Worm (Caenorhabditis elegans) whole organism, young adult: ENCODE measurements around the gene F21D5.9.
A peak's percentile ranks its signal among the peaks of the same experiment; 100 is the strongest.

Experiments
- B0019.2 ChIP-seq: fragments of 200-800 bp; sonication (Bioruptor generic); conservative IDR thresholded peaks from 2 replicates; pipeline ENCODE4 v1.3.6; 2022; ENCODE audit warnings: missing genetic modification reagents, missing genetic modification characterization, missing compliant biosample characterization
- B0336.3 ChIP-seq: fragments of 200-800 bp; sonication (Bioruptor generic); IDR thresholded peaks from 2 replicates; pipeline ENCODE4 v1.3.6; 2022; ENCODE audit warnings: missing genetic modification characterization, missing compliant biosample characterization
- F23B12.7 ChIP-seq: sonication (generic microtip); optimal IDR thresholded peaks from 2 replicates; lab custom pipeline; 2017; ENCODE audit warnings: missing genetic modification characterization, mild to moderate bottlenecking, missing compliant biosample characterization, antibody characterized with exemption, moderate library complexity; ENCODE audit not compliant: insufficient read depth
- F37B4.10 ChIP-seq: fragments of 200-800 bp; sonication (Bioruptor generic); IDR thresholded peaks from 2 replicates; pipeline ENCODE4 v1.3.6; 2022; ENCODE audit warnings: missing genetic modification characterization, missing compliant biosample characterization
- K11D2.4 ChIP-seq: fragments of 200-800 bp; sonication (Bioruptor generic); IDR thresholded peaks from 2 replicates; pipeline ENCODE4 v1.3.6; 2022; ENCODE audit warnings: missing genetic modification reagents, missing genetic modification characterization, missing compliant biosample characterization
- K12H6.12 ChIP-seq: fragments of 200-800 bp; sonication (Bioruptor generic); optimal IDR thresholded peaks from 2 replicates; lab custom pipeline; 2018; ENCODE audit warnings: mild to moderate bottlenecking, missing genetic modification characterization, missing compliant biosample characterization
- Y53F4B.3 ChIP-seq: fragments of 200-800 bp; sonication (Bioruptor generic); IDR thresholded peaks from 2 replicates; pipeline ENCODE4 v1.3.6; 2022; ENCODE audit warnings: missing genetic modification reagents, missing genetic modification characterization, missing compliant biosample characterization
- Y53G8AR.9 ChIP-seq: fragments of 200-800 bp; sonication (Bioruptor generic); conservative IDR thresholded peaks from 2 replicates; pipeline ENCODE4 v1.3.6; 2022; ENCODE audit warnings: missing genetic modification reagents, missing genetic modification characterization, missing compliant biosample characterization
- ZK185.1 ChIP-seq: sonication (generic microtip); optimal IDR thresholded peaks from 2 replicates; lab custom pipeline; 2016; ENCODE audit warnings: mild to moderate bottlenecking, missing genetic modification characterization, missing compliant biosample characterization; ENCODE audit not compliant: poor library complexity, severe bottlenecking
- atf-7 ChIP-seq: sonication (generic microtip); optimal IDR thresholded peaks from 2 replicates; lab custom pipeline; 2017; ENCODE audit warnings: mild to moderate bottlenecking, missing genetic modification characterization, missing compliant biosample characterization
- attf-3 ChIP-seq: fragments of 200-800 bp; sonication (Bioruptor generic); conservative IDR thresholded peaks from 2 replicates; pipeline ENCODE4 v1.3.6; 2022; ENCODE audit warnings: missing genetic modification reagents, missing genetic modification characterization, missing compliant biosample characterization
- bed-1 ChIP-seq: fragments of 200-800 bp; sonication (Bioruptor generic); IDR thresholded peaks from 2 replicates; pipeline ENCODE4 v1.3.6; 2022; ENCODE audit warnings: missing genetic modification reagents, missing genetic modification characterization, missing compliant biosample characterization
- dox-1 ChIP-seq: fragments of 200-800 bp; sonication (Bioruptor generic); IDR thresholded peaks from 2 replicates; pipeline ENCODE4 v1.3.6; 2022; ENCODE audit warnings: missing genetic modification reagents, missing genetic modification characterization, missing compliant biosample characterization
- efl-1 ChIP-seq: fragments of 150-350 bp; optimal IDR thresholded peaks from 2 replicates; lab custom pipeline; 2014; ENCODE audit warnings: missing biosample characterization, missing genetic modification reagents, missing genetic modification characterization
- ekl-4 ChIP-seq: fragments of 200-800 bp; sonication (Bioruptor generic); IDR thresholded peaks from 2 replicates; pipeline ENCODE4 v1.3.6; 2022; ENCODE audit warnings: missing genetic modification reagents, missing genetic modification characterization, missing compliant biosample characterization
- ets-4 ChIP-seq: fragments of 200-800 bp; sonication (Bioruptor generic); optimal IDR thresholded peaks from 2 replicates; lab custom pipeline; 2018; ENCODE audit warnings: mild to moderate bottlenecking, missing genetic modification characterization, missing compliant biosample characterization
- gei-17 ChIP-seq: fragments of 200-800 bp; sonication (Bioruptor generic); optimal IDR thresholded peaks from 2 replicates; lab custom pipeline; 2018; ENCODE audit warnings: mild to moderate bottlenecking, missing genetic modification characterization, missing compliant biosample characterization
- let-607 ChIP-seq, 2 experiments: fragments of 200-800 bp in 1 of 2; sonication (Bioruptor generic) in 1 of 2; sonication (generic microtip) in 1 of 2; optimal IDR thresholded peaks; 2 replicates each; lab custom pipeline; 2016 to 2018; ENCODE audit warnings: mild to moderate bottlenecking in 2 of 2, missing compliant biosample characterization in 2 of 2, missing genetic modification characterization in 2 of 2, moderate library complexity in 2 of 2, missing genotype in 1 of 2
- lir-1 ChIP-seq: fragments of 200-800 bp; sonication (Bioruptor generic); conservative IDR thresholded peaks from 2 replicates; pipeline ENCODE4 v1.3.6; 2022; ENCODE audit warnings: missing genetic modification reagents, missing genetic modification characterization, missing compliant biosample characterization
- lsl-1 ChIP-seq: fragments of 200-800 bp; sonication (Bioruptor generic); optimal IDR thresholded peaks from 2 replicates; lab custom pipeline; 2018; ENCODE audit warnings: mild to moderate bottlenecking, missing genetic modification characterization, moderate library complexity, missing compliant biosample characterization
- madf-10 ChIP-seq: sonication (generic microtip); optimal IDR thresholded peaks from 2 replicates; lab custom pipeline; 2016; ENCODE audit warnings: mild to moderate bottlenecking, missing genetic modification characterization, missing compliant biosample characterization
- madf-6 ChIP-seq: fragments of 200-800 bp; sonication (Bioruptor generic); IDR thresholded peaks from 2 replicates; pipeline ENCODE4 v1.3.6; 2022; ENCODE audit warnings: missing genetic modification reagents, missing genetic modification characterization, missing compliant biosample characterization
- madf-8 ChIP-seq: fragments of 200-800 bp; sonication (Bioruptor generic); conservative IDR thresholded peaks from 2 replicates; pipeline ENCODE4 v1.3.6; 2022; ENCODE audit warnings: missing genetic modification reagents, missing genetic modification characterization, missing compliant biosample characterization
- mcd-1 ChIP-seq: fragments of 200-800 bp; sonication (Bioruptor generic); IDR thresholded peaks from 2 replicates; pipeline ENCODE4 v1.3.6; 2022; ENCODE audit warnings: missing genetic modification reagents, missing genetic modification characterization, missing compliant biosample characterization
- nfya-1 ChIP-seq: sonication (generic microtip); optimal IDR thresholded peaks from 2 replicates; lab custom pipeline; 2017; ENCODE audit warnings: antibody characterized with exemption, missing compliant biosample characterization, missing genetic modification characterization, borderline replicate concordance; ENCODE audit not compliant: insufficient read depth
- nfyb-1 ChIP-seq: fragments of 200-800 bp; sonication (Bioruptor generic); IDR thresholded peaks from 2 replicates; pipeline ENCODE4 v1.3.6; 2022; ENCODE audit warnings: missing genetic modification reagents, missing genetic modification characterization, missing compliant biosample characterization
- nhr-179 ChIP-seq: sonication (generic microtip); optimal IDR thresholded peaks from 2 replicates; lab custom pipeline; 2016; ENCODE audit warnings: mild to moderate bottlenecking, missing genetic modification characterization, missing compliant biosample characterization
- nhr-27 ChIP-seq: fragments of 200-800 bp; sonication (Bioruptor generic); optimal IDR thresholded peaks from 2 replicates; lab custom pipeline; 2018; ENCODE audit warnings: mild to moderate bottlenecking, missing genetic modification characterization, moderate library complexity, missing compliant biosample characterization
- repo-1 ChIP-seq: sonication (generic microtip); optimal IDR thresholded peaks from 2 replicates; lab custom pipeline; 2017; ENCODE audit warnings: mild to moderate bottlenecking, missing genetic modification characterization, missing compliant biosample characterization
- rpc-1 ChIP-seq, 2 experiments: fragments of 150-350 bp in 1 of 2; sonication (generic microtip) in 1 of 2; optimal IDR thresholded peaks; 2 replicates each; lab custom pipeline; 2014 to 2018; ENCODE audit warnings: missing biosample characterization in 1 of 2, missing genetic modification characterization in 1 of 2, missing genetic modification reagents in 1 of 2, missing genotype in 1 of 2
- snpc-1.1 ChIP-seq: sonication (generic microtip); optimal IDR thresholded peaks from 2 replicates; lab custom pipeline; 2017; ENCODE audit warnings: missing genetic modification characterization, mild to moderate bottlenecking, missing compliant biosample characterization, antibody characterized with exemption, moderate library complexity, missing genotype, missing genetic modification reagents; ENCODE audit not compliant: insufficient read depth
- snpc-3.4 ChIP-seq: sonication (generic microtip); optimal IDR thresholded peaks from 2 replicates; lab custom pipeline; 2017; ENCODE audit warnings: missing genetic modification characterization, mild to moderate bottlenecking, missing compliant biosample characterization, antibody characterized with exemption, moderate library complexity, missing genotype, missing genetic modification reagents
- tbp1 ChIP-seq: fragments of 200-800 bp; sonication (Bioruptor generic); optimal IDR thresholded peaks from 2 replicates; lab custom pipeline; 2018; ENCODE audit warnings: mild to moderate bottlenecking, missing genetic modification characterization, missing compliant biosample characterization
- tbx-9 ChIP-seq: sonication (generic microtip); optimal IDR thresholded peaks from 2 replicates; lab custom pipeline; 2016; ENCODE audit warnings: borderline replicate concordance, missing genetic modification characterization, inconsistent platforms, missing compliant biosample characterization
- tlf-1 ChIP-seq: fragments of 200-800 bp; sonication (Bioruptor generic); optimal IDR thresholded peaks from 2 replicates; lab custom pipeline; 2018; ENCODE audit warnings: mild to moderate bottlenecking, missing genetic modification characterization, missing compliant biosample characterization
- ztf-18 ChIP-seq: sonication (generic microtip); optimal IDR thresholded peaks from 2 replicates; lab custom pipeline; 2016; ENCODE audit warnings: missing genotype, mild to moderate bottlenecking, missing genetic modification characterization, missing compliant biosample characterization
- ztf-6 ChIP-seq: fragments of 200-800 bp; sonication (Bioruptor generic); IDR thresholded peaks from 2 replicates; pipeline ENCODE4 v1.3.6; 2022; ENCODE audit warnings: missing genetic modification reagents, missing genetic modification characterization, missing compliant biosample characterization

The F21D5.9 gene

DNA sequence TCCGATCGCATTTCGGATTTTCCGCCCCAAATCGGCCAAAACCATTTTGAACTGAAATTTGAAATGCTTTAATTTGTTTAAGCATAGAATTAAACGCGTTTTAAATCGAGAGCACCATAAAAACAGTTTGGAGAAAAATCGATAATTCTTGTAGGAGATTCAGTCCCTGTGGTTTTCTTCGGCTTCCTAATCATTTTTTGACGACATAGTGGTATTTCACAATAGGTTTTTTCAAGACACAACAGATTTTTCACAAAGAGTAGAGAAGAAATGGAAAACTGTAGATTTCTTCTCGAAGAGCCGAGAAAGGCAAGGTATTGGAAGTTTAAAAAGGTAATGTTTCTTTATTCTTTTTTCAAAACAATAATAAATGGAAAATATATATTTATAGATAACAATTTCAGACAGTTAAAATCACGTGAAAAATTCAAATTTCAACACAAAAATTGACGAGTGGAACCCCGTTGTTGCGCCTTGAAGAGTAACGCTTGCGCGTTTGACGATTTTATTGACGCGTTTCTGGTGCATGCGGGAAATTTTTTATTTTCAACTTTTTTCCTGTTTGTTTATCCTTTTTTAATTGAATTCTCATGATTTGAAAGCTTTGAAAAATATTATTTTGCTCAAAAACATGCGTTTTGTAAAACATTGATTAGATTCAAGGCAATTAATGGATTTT, 20.0 kb downstream of the F21D5.9 start, which contains the start of gene F21D5.7 (continued):
- TF ChIP-seq tbp1 (peak; percentile 55), F37B4.10 (no peak), Y53G8AR.9 (GFP tag; lab: Robert Waterston, UW) (peak; percentile 81), dox-1 (peak; percentile 88), lir-1 (no peak), efl-1 (GFP tag; lab: Kevin White, UChicago) (peak; percentile 37), nfyb-1 (GFP tag; lab: Robert Waterston, UW) (peak; percentile 79), madf-6 (GFP tag; lab: Robert Waterston, UW) (peak; percentile 69), repo-1 (tag; lab: Kevin White, UChicago) (peak; percentile 30), F23B12.7 (peak; percentile 63), tlf-1 (peak; percentile 60), ztf-18 (tag; lab: Kevin White, UChicago) (peak; percentile 96), atf-7 (tag; lab: Kevin White, UChicago) (peak; percentile 28), ets-4 (GFP tag; lab: Kevin White, UChicago) (no peak), nfya-1 (tag; lab: Kevin White, UChicago) (no peak), madf-8 (GFP tag; lab: Robert Waterston, UW) (peak; percentile 36), B0019.2 (no peak), B0336.3 (peak; percentile 71; the same call in 1 of the 2 replicates), tbx-9 (tag; lab: Kevin White, UChicago) (no peak), snpc-1.1 (tag; lab: Kevin White, UChicago) (no peak), nhr-27 (tag; lab: Kevin White, UChicago) (no peak), ZK185.1 (tag; lab: Kevin White, UChicago) (peak; percentile 63), Y53F4B.3 (GFP tag; lab: Robert Waterston, UW) (no peak), let-607 (tag; optimal IDR thresholded peaks at IDR 0.05; lab: Kevin White, UChicago) (peak; percentile 97), ekl-4 (GFP tag; lab: Robert Waterston, UW) (peak; percentile 68; the same call in 1 of the 2 replicates), nhr-179 (no peak), snpc-3.4 (no peak), bed-1 (no peak), ztf-6 (GFP tag; lab: Robert Waterston, UW) (no peak), madf-10 (tag; lab: Kevin White, UChicago) (peak; percentile 69), lsl-1 (GFP tag; lab: Kevin White, UChicago) (peak; percentile 55), K12H6.12 (peak; percentile 19), K11D2.4 (GFP tag; lab: Robert Waterston, UW) (peak; percentile 71; the same call in 1 of the 2 replicates), mcd-1 (GFP tag; lab: Robert Waterston, UW) (peak; percentile 75), attf-3 (0 out of 2 replicates have a peak, but pooled peaks have one; percentile 41), gei-17 (GFP tag; lab: Kevin White, UChicago) (no peak)

DNA sequence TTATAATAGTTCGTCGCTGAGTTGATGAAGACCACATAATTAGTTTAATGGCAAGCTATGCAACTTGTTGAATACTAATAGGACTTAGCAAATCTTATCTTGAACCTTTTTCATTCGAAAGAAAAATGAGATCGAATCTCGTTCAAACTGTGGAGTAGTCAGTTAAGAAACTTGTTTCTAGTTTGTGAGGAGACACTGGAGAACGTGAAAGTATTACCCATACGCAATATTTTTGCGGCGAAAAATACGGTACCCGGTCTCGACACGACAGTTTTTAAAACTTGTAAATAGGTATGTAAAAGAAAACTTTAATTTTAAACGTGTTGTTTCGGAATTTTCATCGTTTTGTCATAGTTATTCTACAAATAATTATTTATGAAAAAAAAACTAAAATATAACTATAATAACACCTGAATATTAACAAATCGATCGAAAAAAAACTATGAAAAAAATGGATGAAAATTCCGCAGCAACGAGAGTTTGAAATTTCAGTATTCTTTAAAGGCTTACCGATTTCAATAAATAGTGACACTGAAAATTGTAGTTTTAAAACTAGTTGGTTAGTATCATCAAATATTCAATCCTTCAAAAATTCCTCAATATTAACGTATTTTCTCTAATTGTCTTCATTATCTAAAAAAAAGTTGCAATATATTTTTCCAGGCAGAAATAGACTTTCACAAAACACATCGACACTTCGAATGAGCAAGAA, 21.9 kb downstream of the F21D5.9 start, which contains the start of the genes F20C5.7 and parg-1:
Gene F20C5.7 (minus strand): TSS at position 101 of the 712 bp plus-strand sequence.
Gene parg-1 (plus strand): TSS at position 662 of the 712 bp plus-strand sequence.
- TF ChIP-seq Y53G8AR.9 (GFP tag; lab: Robert Waterston, UW): 0 out of 2 replicates have a peak, but pooled peaks have one; percentile 14
- TF ChIP-seq rpc-1 (optimal IDR thresholded peaks at IDR 0.05; lab: Kevin White, UChicago): no peak
- no peak for TF ChIP-seq rpc-1 (tag; optimal IDR thresholded peaks at IDR 0.05; lab: Kevin White, UChicago)
